Worm (Caenorhabditis elegans) whole organism, L3 larva: ENCODE measurements around the gene C06C3.3.

Experiments
- elt-3 ChIP-seq, 3 experiments: fragments of 150-350 bp in 1 of 3; sonication (generic microtip) in 2 of 3; optimal IDR thresholded peaks; 2 replicates in 2 of 3; 4 replicates in 1 of 3; lab custom pipeline; 2014 to 2017; ENCODE audit warnings: missing biosample characterization in 3 of 3, missing genetic modification characterization in 3 of 3
- nhr-23 ChIP-seq: fragments of 150-350 bp; optimal IDR thresholded peaks from 2 replicates; lab custom pipeline; 2014; ENCODE audit warnings: missing biosample characterization, missing genetic modification reagents, missing genetic modification characterization
- unc-62 ChIP-seq: fragments of 150-350 bp; sonication (generic microtip); optimal IDR thresholded peaks from 4 replicates; lab custom pipeline; 2014; ENCODE audit warnings: missing biosample characterization, missing genetic modification reagents, missing genetic modification characterization

- TF ChIP-seq unc-62 (GFP tag; lab: Kevin White, UChicago) (no peak), elt-3 (tag; optimal IDR thresholded peaks at IDR 0.05; lab: Kevin White, UChicago) (no peak), nhr-23 (tag; lab: Kevin White, UChicago) (no peak)
Measured at ce11 chrII:9333714-9334113, 38.6 kb downstream of the C06C3.3 start, which contains the start of gene scp-1.
